Worm (Caenorhabditis elegans): ENCODE data around the gene srg-67.
"Not testable (repeated sequence)": the region's sequence is repeated elsewhere in the genome, so short reads cannot be mapped to it uniquely, and the experiment has no call there.

DNA sequence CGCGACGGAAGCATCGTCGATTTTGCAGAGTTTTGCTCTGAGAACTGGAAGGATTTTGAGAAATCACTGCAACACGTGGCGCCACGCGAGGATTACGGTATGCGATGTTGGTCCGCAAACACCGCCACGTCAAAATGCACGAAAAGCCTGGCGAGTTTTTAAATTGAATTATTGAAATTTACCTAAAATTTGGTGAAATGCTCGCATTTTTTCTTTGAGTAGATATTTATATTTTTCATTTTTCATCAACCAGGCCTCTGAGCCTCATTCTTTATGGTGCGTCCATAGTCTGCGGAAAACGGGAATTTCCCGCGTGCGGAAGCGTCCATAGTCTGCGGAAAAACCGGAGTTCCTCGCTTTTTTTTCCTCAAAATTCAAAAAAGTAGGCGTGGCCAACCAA is 8.1 kb upstream of the srg-67 start, which contains the start of gene ZC317.7:
- TF ChIP-seq him-1, dao-5 (tag; optimal IDR thresholded peaks at IDR 0.05): not testable (repeated sequence)
